Worm (Caenorhabditis elegans): ENCODE data around the gene H01M10.2.

H01M10.2 gene

ce11 chrX:2559399-2559798 is 26.2 kb downstream of the H01M10.2 start (continued):
- peak; percentile 47 for TF ChIP-seq snu-23 (GFP tag; optimal IDR thresholded peaks at IDR 0.05)
- no peak for TF ChIP-seq elt-3 (tag; optimal IDR thresholded peaks at IDR 0.05)
- peak; percentile 11 for TF ChIP-seq tbx-2 (tag; optimal IDR thresholded peaks at IDR 0.05)

- peak; percentile 81 for TF ChIP-seq nhr-71 (tag; optimal IDR thresholded peaks at IDR 0.05)
- peak in 1 of 2 experiments; percentile 74 for TF ChIP-seq mdl-1 (tag; optimal IDR thresholded peaks at IDR 0.05)
- peak; percentile 2 for TF ChIP-seq lin-13 (GFP tag; optimal IDR thresholded peaks at IDR 0.05)
- peak; percentile 36 for TF ChIP-seq unc-86 (tag; optimal IDR thresholded peaks at IDR 0.05)
- no peak for TF ChIP-seq ceh-8 (GFP tag; optimal IDR thresholded peaks at IDR 0.05)
- peak; percentile 63 for TF ChIP-seq jun-1 (tag; optimal IDR thresholded peaks at IDR 0.05)
- no peak for TF ChIP-seq ama-1 (optimal IDR thresholded peaks at IDR 0.05)
- peak; percentile 33 to 64 (median 59) for TF ChIP-seq ceh-82 (tag; optimal IDR thresholded peaks at IDR 0.05)
- TF ChIP-seq nhr-84 (tag; optimal IDR thresholded peaks at IDR 0.05) = no peak
- TF ChIP-seq fkh-4 (tag; optimal IDR thresholded peaks at IDR 0.05; ENCODE audit: borderline replicate concordance) = no peak
- no peak for TF ChIP-seq fkh-10 (GFP tag; optimal IDR thresholded peaks at IDR 0.05)
- peak; percentile 67 for TF ChIP-seq lin-14 (GFP tag; optimal IDR thresholded peaks at IDR 0.05)
- TF ChIP-seq Y116A8C.19 (tag; optimal IDR thresholded peaks at IDR 0.05; ENCODE audit: borderline replicate concordance) = no peak
- TF ChIP-seq alr-1 (tag; optimal IDR thresholded peaks at IDR 0.05; ENCODE audit: borderline replicate concordance) = no peak
- no peak for TF ChIP-seq efl-3 (GFP tag; optimal IDR thresholded peaks at IDR 0.05)
- peak; percentile 61 for TF ChIP-seq mef-2 (tag; optimal IDR thresholded peaks at IDR 0.05)
- TF ChIP-seq mep-1 (tag; optimal IDR thresholded peaks at IDR 0.05) = peak; percentile 73
- TF ChIP-seq nhr-237 (tag; optimal IDR thresholded peaks at IDR 0.05) = no peak
- peak; percentile 13 to 25 for TF ChIP-seq efl-1 (optimal IDR thresholded peaks at IDR 0.05)
- no peak for TF ChIP-seq efl-1 (GFP tag; optimal IDR thresholded peaks at IDR 0.05 in 1 of 2)
- TF ChIP-seq ets-5 (GFP tag; IDR thresholded peaks at IDR 0.05) = no peak
- peak; percentile 42 to 67 for TF ChIP-seq lsy-2 (tag; optimal IDR thresholded peaks at IDR 0.05)
- no peak for TF ChIP-seq ceh-63 (GFP tag; optimal IDR thresholded peaks at IDR 0.05)
- TF ChIP-seq fos-1 (tag; optimal IDR thresholded peaks at IDR 0.05) = peak; percentile 46
- TF ChIP-seq hlh-17 (GFP tag; optimal IDR thresholded peaks at IDR 0.05; ENCODE audit: borderline replicate concordance) = no peak
- no peak for TF ChIP-seq ces-1 (GFP tag; optimal IDR thresholded peaks at IDR 0.05)
- no peak for TF ChIP-seq lin-15B (tag; optimal IDR thresholded peaks at IDR 0.05)
- peak; percentile 41 for TF ChIP-seq lir-3 (tag; optimal IDR thresholded peaks at IDR 0.05; ENCODE audit: poor library complexity)
- TF ChIP-seq nhr-20 (tag; optimal IDR thresholded peaks at IDR 0.05) = peak; percentile 75
- no peak for TF ChIP-seq nhr-28 (tag; optimal IDR thresholded peaks at IDR 0.05)
- TF ChIP-seq snu-23 (GFP tag; optimal IDR thresholded peaks at IDR 0.05) = peak; percentile 82
- no peak for TF ChIP-seq mab-9 (GFP tag; IDR thresholded peaks at IDR 0.05)
- peak; percentile 10 for TF ChIP-seq aly-2 (tag; optimal IDR thresholded peaks at IDR 0.05)
- TF ChIP-seq nhr-47 (tag; optimal IDR thresholded peaks at IDR 0.05) = peak; percentile 82
- TF ChIP-seq nhr-76 (tag; optimal IDR thresholded peaks at IDR 0.05) = no peak
- peak; percentile 80 for TF ChIP-seq irx-1 (tag; optimal IDR thresholded peaks at IDR 0.05)
- TF ChIP-seq fkh-8 (tag; optimal IDR thresholded peaks at IDR 0.05) = peak; percentile 65
- no peak for TF ChIP-seq C34B4.2 (tag; optimal IDR thresholded peaks at IDR 0.05)
- peak in 1 of 2 experiments; percentile 6 for TF ChIP-seq ztf-11 (tag; optimal IDR thresholded peaks at IDR 0.05)
- TF ChIP-seq nhr-11 (tag; optimal IDR thresholded peaks at IDR 0.05) = no peak
- TF ChIP-seq aha-1 (tag; optimal IDR thresholded peaks at IDR 0.05) = no peak
- TF ChIP-seq ceh-90 (tag; optimal IDR thresholded peaks at IDR 0.05) = no peak
- TF ChIP-seq tlp-1 (tag; optimal IDR thresholded peaks at IDR 0.05) = no peak
- TF ChIP-seq snpc-4 (tag; optimal IDR thresholded peaks at IDR 0.05) = no peak
- TF ChIP-seq C16A3.4 (tag; optimal IDR thresholded peaks at IDR 0.05) = peak; percentile 57
- TF ChIP-seq blmp-1 (tag; optimal IDR thresholded peaks at IDR 0.05) = peak; percentile 68
- no peak for TF ChIP-seq unc-62 (GFP tag; optimal IDR thresholded peaks at IDR 0.05)
- peak; percentile 76 for TF ChIP-seq nhr-85 (tag)
- peak; percentile 64 for TF ChIP-seq xbp-1 (tag; optimal IDR thresholded peaks at IDR 0.05)
- no peak for TF ChIP-seq pqm-1 (tag; optimal IDR thresholded peaks at IDR 0.05)
These were observed 32.1 kb downstream of the H01M10.2 start for ce11 chrX:2553433-2553860.

Measured in whole organism, L1 larva.